Worm (Caenorhabditis elegans) whole organism, L3 larva: ENCODE measurements around the gene gnrr-6.

Source experiments
- R02D3.7 ChIP-seq: fragments of 150-350 bp; optimal IDR thresholded peaks from 2 replicates; lab custom pipeline; 2014; ENCODE audit warnings: missing biosample characterization, missing genetic modification characterization
- ZK546.5 ChIP-seq: sonication (generic microtip); optimal IDR thresholded peaks from 2 replicates; lab custom pipeline; 2017; ENCODE audit warnings: missing biosample characterization, missing genetic modification characterization
- ama-1 ChIP-seq: fragments of 150-350 bp; optimal IDR thresholded peaks from 2 replicates; lab custom pipeline; 2018
- ceh-28 ChIP-seq: fragments of 150-350 bp; optimal IDR thresholded peaks from 2 replicates; lab custom pipeline; 2014; ENCODE audit warnings: missing biosample characterization, missing genetic modification reagents, missing genetic modification characterization
- ceh-82 ChIP-seq: fragments of 150-350 bp; optimal IDR thresholded peaks from 2 replicates; lab custom pipeline; 2014; ENCODE audit warnings: missing biosample characterization, missing genetic modification characterization
- ceh-9 ChIP-seq: sonication (generic microtip); optimal IDR thresholded peaks from 2 replicates; lab custom pipeline; 2018; ENCODE audit warnings: missing biosample characterization, missing genetic modification characterization
- daf-12 ChIP-seq: fragments of 150-350 bp; optimal IDR thresholded peaks from 2 replicates; lab custom pipeline; 2014; ENCODE audit warnings: missing biosample characterization, missing genetic modification reagents, missing genetic modification characterization
- egl-27 ChIP-seq: sonication (generic microtip); optimal IDR thresholded peaks from 4 replicates; lab custom pipeline; 2017; ENCODE audit warnings: missing biosample characterization, missing genetic modification reagents, missing genetic modification characterization
- egl-5 ChIP-seq: fragments of 150-350 bp; optimal IDR thresholded peaks from 2 replicates; lab custom pipeline; 2017; ENCODE audit warnings: missing biosample characterization, missing genetic modification reagents, missing genetic modification characterization, inconsistent platforms
- elt-2 ChIP-seq: sonication (generic microtip); optimal IDR thresholded peaks from 2 replicates; lab custom pipeline; 2016; ENCODE audit warnings: missing genetic modification reagents, mild to moderate bottlenecking, missing genetic modification characterization, missing compliant biosample characterization
- elt-3 ChIP-seq, 3 experiments: fragments of 150-350 bp in 1 of 3; sonication (generic microtip) in 2 of 3; optimal IDR thresholded peaks; 2 replicates in 2 of 3; 4 replicates in 1 of 3; lab custom pipeline; 2014 to 2017; ENCODE audit warnings: missing biosample characterization in 3 of 3, missing genetic modification characterization in 3 of 3
- eor-1 ChIP-seq, 2 experiments: fragments of 150-350 bp; optimal IDR thresholded peaks; 2 replicates each; lab custom pipeline; 2014 to 2018; ENCODE audit warnings: missing biosample characterization in 2 of 2, missing genetic modification characterization in 2 of 2
- fkh-10 ChIP-seq: sonication (generic microtip); optimal IDR thresholded peaks from 2 replicates; lab custom pipeline; 2017; ENCODE audit warnings: missing biosample characterization, missing genetic modification reagents, missing genetic modification characterization
- fkh-2 ChIP-seq: fragments of 150-350 bp; optimal IDR thresholded peaks from 2 replicates; lab custom pipeline; 2014; ENCODE audit warnings: missing biosample characterization, missing genetic modification reagents, missing genetic modification characterization
- hmg-11 ChIP-seq: sonication (generic microtip); optimal IDR thresholded peaks from 2 replicates; lab custom pipeline; 2016; ENCODE audit warnings: missing genetic modification characterization, missing compliant biosample characterization
- jun-1 ChIP-seq: fragments of 150-350 bp; optimal IDR thresholded peaks from 2 replicates; lab custom pipeline; 2014; ENCODE audit warnings: missing biosample characterization, missing genetic modification reagents, missing genetic modification characterization
- lin-15B ChIP-seq: fragments of 150-350 bp; optimal IDR thresholded peaks from 2 replicates; lab custom pipeline; 2014; ENCODE audit warnings: missing biosample characterization, missing genetic modification characterization
- lin-39 ChIP-seq: fragments of 150-350 bp; optimal IDR thresholded peaks from 2 replicates; lab custom pipeline; 2018; ENCODE audit warnings: missing biosample characterization, missing genetic modification reagents, missing genetic modification characterization
- mml-1 ChIP-seq: fragments of 150-350 bp; sonication (generic microtip); optimal IDR thresholded peaks from 3 replicates; lab custom pipeline; 2014; ENCODE audit warnings: missing biosample characterization, missing genetic modification characterization
- nfya-1 ChIP-seq: sonication (generic microtip); optimal IDR thresholded peaks from 2 replicates; lab custom pipeline; 2017; ENCODE audit warnings: missing genetic modification characterization, mild to moderate bottlenecking, missing compliant biosample characterization, antibody characterized with exemption, moderate library complexity; ENCODE audit not compliant: insufficient read depth
- nhr-11 ChIP-seq: fragments of 150-350 bp; optimal IDR thresholded peaks from 2 replicates; lab custom pipeline; 2014; ENCODE audit warnings: missing biosample characterization, missing genetic modification characterization
- nhr-12 ChIP-seq: fragments of 150-350 bp; optimal IDR thresholded peaks from 2 replicates; lab custom pipeline; 2014; ENCODE audit warnings: missing biosample characterization, missing genetic modification characterization
- nhr-23 ChIP-seq: fragments of 150-350 bp; optimal IDR thresholded peaks from 2 replicates; lab custom pipeline; 2014; ENCODE audit warnings: missing biosample characterization, missing genetic modification reagents, missing genetic modification characterization
- nhr-237 ChIP-seq: fragments of 150-350 bp; optimal IDR thresholded peaks from 2 replicates; lab custom pipeline; 2014; ENCODE audit warnings: missing biosample characterization, missing genetic modification characterization
- nhr-25 ChIP-seq: sonication (generic microtip); optimal IDR thresholded peaks from 2 replicates; lab custom pipeline; 2017; ENCODE audit warnings: missing biosample characterization, missing genetic modification characterization
- nhr-28 ChIP-seq: fragments of 150-350 bp; optimal IDR thresholded peaks from 2 replicates; lab custom pipeline; 2014; ENCODE audit warnings: missing biosample characterization, missing genetic modification characterization
- nhr-43 ChIP-seq: sonication (generic microtip); optimal IDR thresholded peaks from 2 replicates; lab custom pipeline; 2016; ENCODE audit warnings: mild to moderate bottlenecking, missing genetic modification characterization, missing compliant biosample characterization; ENCODE audit not compliant: poor library complexity, severe bottlenecking
- nhr-67 ChIP-seq: fragments of 150-350 bp; optimal IDR thresholded peaks from 2 replicates; lab custom pipeline; 2014; ENCODE audit warnings: missing biosample characterization, missing genetic modification characterization
- nhr-76 ChIP-seq: fragments of 150-350 bp; sonication (generic microtip); optimal IDR thresholded peaks from 5 replicates; lab custom pipeline; 2014; ENCODE audit warnings: missing biosample characterization, missing genetic modification characterization
- nhr-77 ChIP-seq: fragments of 150-350 bp; optimal IDR thresholded peaks from 2 replicates; lab custom pipeline; 2014; ENCODE audit warnings: missing biosample characterization, missing genetic modification characterization
- sea-2 ChIP-seq: fragments of 150-350 bp; sonication (generic microtip); optimal IDR thresholded peaks from 4 replicates; lab custom pipeline; 2014; ENCODE audit warnings: missing biosample characterization, missing genetic modification reagents, missing genetic modification characterization
- skn-1 ChIP-seq: fragments of 150-350 bp; optimal IDR thresholded peaks from 2 replicates; lab custom pipeline; 2014; ENCODE audit warnings: missing biosample characterization, missing genetic modification characterization
- tbx-2 ChIP-seq: sonication (generic microtip); optimal IDR thresholded peaks from 2 replicates; lab custom pipeline; 2016; ENCODE audit warnings: mild to moderate bottlenecking, missing genetic modification characterization, missing compliant biosample characterization
- unc-39 ChIP-seq: sonication (generic microtip); optimal IDR thresholded peaks from 4 replicates; lab custom pipeline; 2017; ENCODE audit warnings: missing biosample characterization, missing genetic modification characterization
- unc-62 ChIP-seq: fragments of 150-350 bp; sonication (generic microtip); optimal IDR thresholded peaks from 4 replicates; lab custom pipeline; 2014; ENCODE audit warnings: missing biosample characterization, missing genetic modification reagents, missing genetic modification characterization
- zag-1 ChIP-seq: fragments of 150-350 bp; optimal IDR thresholded peaks from 2 replicates; lab custom pipeline; 2014; ENCODE audit warnings: missing biosample characterization, missing genetic modification characterization
- ztf-11 ChIP-seq: fragments of 150-350 bp; optimal IDR thresholded peaks from 2 replicates; lab custom pipeline; 2014; ENCODE audit warnings: missing biosample characterization, missing genetic modification characterization
- ztf-4 ChIP-seq: fragments of 150-350 bp; optimal IDR thresholded peaks from 2 replicates; lab custom pipeline; 2014; ENCODE audit warnings: missing biosample characterization, missing genetic modification characterization

The gnrr-6 gene

DNA sequence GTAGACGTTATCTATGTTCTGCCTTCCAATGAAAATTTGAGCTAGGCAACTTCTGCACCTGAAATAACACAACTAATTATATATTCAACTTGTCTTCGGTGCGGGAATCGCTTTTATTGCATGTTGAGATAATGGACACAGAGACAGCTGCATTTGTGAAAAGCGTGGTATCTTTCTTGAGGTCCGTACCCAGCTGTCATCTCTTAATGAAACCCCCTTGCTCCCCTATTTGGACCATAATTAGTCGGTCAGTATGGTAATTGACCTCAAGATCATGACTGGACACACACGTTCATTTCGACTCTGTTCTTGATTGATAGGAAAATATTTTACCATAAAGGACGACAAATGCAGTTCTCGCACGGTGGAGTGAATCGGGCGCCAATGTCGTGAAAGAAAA lies 32.7 kb downstream of the gnrr-6 start:
- no peak for TF ChIP-seq nhr-12 (tag; lab: Kevin White, UChicago)
- no peak for TF ChIP-seq ama-1 (lab: Kevin White, UChicago)
- TF ChIP-seq ztf-4: no peak
- TF ChIP-seq ceh-9 (tag; lab: Kevin White, UChicago): no peak
- no peak for TF ChIP-seq nhr-77
- TF ChIP-seq mml-1 (tag; lab: Kevin White, UChicago): no peak
- no peak for TF ChIP-seq tbx-2
- TF ChIP-seq lin-39 (tag; lab: Kevin White, UChicago): no peak
- no peak for TF ChIP-seq nhr-23 (tag; lab: Kevin White, UChicago)
- TF ChIP-seq fkh-10 (GFP tag; lab: Kevin White, UChicago): no peak
- TF ChIP-seq egl-27 (tag; lab: Kevin White, UChicago): no peak
- no peak for TF ChIP-seq R02D3.7 (tag; lab: Kevin White, UChicago)
- no peak for TF ChIP-seq unc-62 (GFP tag; lab: Kevin White, UChicago)
- TF ChIP-seq nhr-76 (tag; lab: Kevin White, UChicago): no peak
- TF ChIP-seq ceh-82 (tag; lab: Kevin White, UChicago): no peak
- TF ChIP-seq nhr-67 (tag; lab: Kevin White, UChicago): no peak
- no peak for TF ChIP-seq nhr-28 (tag; lab: Kevin White, UChicago)
- no peak for TF ChIP-seq nhr-237

DNA sequence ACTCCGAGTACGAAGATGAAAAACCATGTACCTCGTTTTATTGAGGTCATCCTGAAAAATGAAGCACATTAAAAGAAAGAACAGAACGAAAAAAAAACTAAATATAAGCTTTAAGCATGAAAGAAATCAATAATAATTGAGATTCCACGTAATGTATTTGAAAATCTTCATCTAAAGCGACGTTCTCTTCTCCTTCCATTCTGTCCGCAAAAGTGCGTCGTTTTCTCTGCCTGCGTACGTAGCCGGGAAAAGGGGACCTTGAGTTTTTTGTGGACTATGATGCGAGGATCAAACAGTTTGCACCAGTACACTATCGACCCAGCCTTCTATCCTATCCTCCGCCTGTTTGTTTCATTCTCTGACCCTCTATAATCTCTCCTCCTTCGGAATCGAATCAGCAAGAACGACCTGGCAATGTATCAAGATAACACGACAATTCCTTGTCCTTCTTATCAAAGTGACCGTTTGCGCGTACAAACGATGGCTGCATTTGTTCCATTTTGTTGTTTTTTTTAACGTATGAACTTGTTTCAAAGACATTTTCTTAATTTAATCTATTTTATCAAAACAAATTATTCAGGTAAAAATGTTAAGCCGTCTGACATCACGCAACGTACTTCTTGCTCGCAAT lies 36.8 kb downstream of the gnrr-6 start, which contains the start of the genes C34F6.7 and idh-2:
TSS of gene C34F6.7 (minus strand) at position 51 of the 631 bp plus-strand sequence.
TSS of gene idh-2 (plus strand) at position 581 of the 631 bp plus-strand sequence.
- peak; percentile 31 for TF ChIP-seq nfya-1 (tag; lab: Kevin White, UChicago)
- TF ChIP-seq skn-1 (tag; lab: Kevin White, UChicago): no peak
- TF ChIP-seq unc-39: no peak
- no peak for TF ChIP-seq egl-27 (tag; lab: Kevin White, UChicago)
- TF ChIP-seq ztf-11: no peak
- TF ChIP-seq daf-12 (tag; lab: Kevin White, UChicago): no peak
- no peak for TF ChIP-seq fkh-2 (tag; lab: Kevin White, UChicago)
- no peak for TF ChIP-seq nhr-28 (tag; lab: Kevin White, UChicago)
- TF ChIP-seq fkh-10 (GFP tag; lab: Kevin White, UChicago): no peak
- no peak for TF ChIP-seq ZK546.5 (tag; lab: Kevin White, UChicago)
- TF ChIP-seq elt-2 (tag; lab: Kevin White, UChicago): peak; percentile 43
- TF ChIP-seq ztf-4: no peak
- peak; percentile 33 for TF ChIP-seq nhr-25 (tag; lab: Kevin White, UChicago)
- TF ChIP-seq jun-1: no peak
- TF ChIP-seq sea-2 (GFP tag; lab: Kevin White, UChicago): no peak
- TF ChIP-seq eor-1 (tag; optimal IDR thresholded peaks at IDR 0.05; lab: Kevin White, UChicago): no peak
- no peak for TF ChIP-seq egl-5 (tag; lab: Kevin White, UChicago)
- TF ChIP-seq zag-1 (tag; lab: Kevin White, UChicago): no peak
- TF ChIP-seq elt-3 (tag; optimal IDR thresholded peaks at IDR 0.05; lab: Kevin White, UChicago): peak in 1 of 3 experiments; percentile 22
- TF ChIP-seq ceh-82 (tag; lab: Kevin White, UChicago): no peak
- peak; percentile 64 for TF ChIP-seq hmg-11 (tag; lab: Kevin White, UChicago)
- TF ChIP-seq nhr-11 (tag; lab: Kevin White, UChicago): no peak
- TF ChIP-seq nhr-67 (tag; lab: Kevin White, UChicago): no peak
- TF ChIP-seq lin-15B: no peak
- TF ChIP-seq nhr-76 (tag; lab: Kevin White, UChicago): no peak
- peak; percentile 73 for TF ChIP-seq nhr-23 (tag; lab: Kevin White, UChicago)
- TF ChIP-seq nhr-43 (tag; lab: Kevin White, UChicago): peak; percentile 72

DNA sequence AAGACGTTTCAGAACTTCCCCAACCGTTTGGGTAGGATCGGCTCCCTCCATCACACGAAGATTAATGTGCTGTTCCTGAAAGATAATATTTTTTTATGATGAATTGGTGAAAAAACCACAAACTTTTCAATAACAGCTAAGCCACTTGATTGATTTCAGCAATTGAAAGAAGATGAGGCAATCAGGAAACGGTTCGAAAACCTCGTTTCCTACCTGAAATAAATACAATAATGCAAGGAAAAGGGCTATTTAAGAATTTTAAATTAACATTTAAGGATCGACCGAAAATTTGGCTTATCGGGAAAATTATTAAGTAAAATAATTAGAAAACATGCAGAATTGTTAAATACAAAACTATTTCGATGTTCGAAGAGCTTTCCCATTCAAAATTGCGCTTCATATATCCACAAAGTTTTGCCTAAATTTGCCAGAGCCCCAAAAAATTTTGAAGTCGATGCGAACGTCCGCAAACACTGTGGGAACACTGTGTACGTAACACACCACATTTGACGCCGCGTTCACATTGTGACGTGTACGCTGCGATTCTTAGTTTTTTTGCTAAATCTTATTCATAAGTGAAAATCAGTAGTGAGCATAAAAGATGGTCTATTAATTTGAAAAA lies 44.0 kb downstream of the gnrr-6 start, which contains the start of gene C34F6.9:
TSS of gene C34F6.9 (minus strand) at position 51 of the 622 bp plus-strand sequence.
- TF ChIP-seq hmg-11 (tag; lab: Kevin White, UChicago) (peak; percentile 31), ceh-82 (tag; lab: Kevin White, UChicago) (no peak), ceh-28 (tag; lab: Kevin White, UChicago) (no peak)
